Worm (Caenorhabditis elegans) whole organism, early embryonic: ENCODE results near the gene C03A3.9.

Source experiments
- F13C5.2 ChIP-seq: sonication (generic microtip); optimal IDR thresholded peaks from 2 replicates; lab custom pipeline; 2017; ENCODE audit warnings: mild to moderate bottlenecking, missing genetic modification characterization, inconsistent platforms, missing compliant biosample characterization
- ama-1 ChIP-seq: fragments of 150-350 bp; optimal IDR thresholded peaks from 2 replicates; lab custom pipeline; 2014

ce11 chrX:11250983-11251382, 15.8 kb upstream of the C03A3.9 start:
- TF ChIP-seq F13C5.2 (tag; lab: Kevin White, UChicago) (no peak), ama-1 (no peak)
